Worm (Caenorhabditis elegans): ENCODE data around the gene sru-44.

Gene sru-44

DNA sequence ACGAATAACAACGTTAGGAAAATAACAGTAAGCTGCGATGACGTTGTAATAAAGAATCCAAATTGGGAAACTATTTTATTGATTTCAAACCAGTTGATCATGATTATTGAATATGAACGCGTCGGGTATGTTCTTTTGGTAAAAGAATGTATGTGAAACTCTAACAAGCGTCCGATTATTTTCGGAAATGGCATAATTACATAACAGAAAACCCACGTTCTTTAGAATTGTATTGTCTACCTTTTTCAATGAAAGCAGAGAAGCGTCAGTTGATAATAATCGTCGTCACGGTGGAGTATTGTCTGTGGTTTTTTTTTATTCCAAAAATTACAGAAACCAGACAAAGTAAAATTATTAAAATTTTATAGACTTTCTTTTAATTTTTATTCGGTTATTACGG is 12.7 kb downstream of the sru-44 start, which contains the start of gene str-14 (continued):
- no peak for TF ChIP-seq bed-1 (GFP tag; IDR thresholded peaks at IDR 0.05)
- no peak for TF ChIP-seq ceh-91 (GFP tag; IDR thresholded peaks at IDR 0.05)

DNA sequence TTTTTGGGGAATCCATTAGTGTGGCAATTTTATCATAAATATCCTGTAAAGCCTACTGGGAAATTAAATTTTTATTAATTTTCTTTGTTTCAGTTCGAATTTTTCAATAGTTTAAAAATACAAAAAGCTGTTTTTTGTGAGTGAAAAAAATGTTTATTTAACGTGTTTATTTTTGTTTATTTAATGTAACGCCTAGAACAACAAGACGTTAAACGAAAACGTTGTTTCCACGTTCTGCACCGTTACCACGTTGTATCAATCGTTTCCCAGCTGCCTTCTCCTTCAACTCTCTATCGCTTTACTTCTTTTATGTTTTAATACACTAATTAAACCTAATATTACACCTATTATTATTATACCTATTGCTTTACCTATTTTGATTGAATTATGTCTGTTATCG is 20.0 kb downstream of the sru-44 start, which contains the start of gene T08G3.13:
T08G3.13 (plus strand) TSS at position 301 of the 400 bp plus-strand sequence.
- TF ChIP-seq snpc-1.3 (tag; optimal IDR thresholded peaks at IDR 0.05; ENCODE audit: insufficient read depth) (no peak), Y53F4B.3 (GFP tag; IDR thresholded peaks at IDR 0.05) (no peak)

ce11 chrV:16446191-16446590 is 21.5 kb downstream of the sru-44 start:
- TF ChIP-seq chd-7 (tag; optimal IDR thresholded peaks at IDR 0.05) (no peak), cebp-2 (GFP tag; IDR thresholded peaks at IDR 0.05) (no peak), mcd-1 (GFP tag; IDR thresholded peaks at IDR 0.05) (no peak), akir-1 (GFP tag; optimal IDR thresholded peaks at IDR 0.05) (no peak), hlh-26 (GFP tag; conservative IDR thresholded peaks at IDR 0.05) (no peak), T07F8.4 (tag; optimal IDR thresholded peaks at IDR 0.05) (no peak), bed-1 (GFP tag; IDR thresholded peaks at IDR 0.05) (no peak), B0019.2 (GFP tag; conservative IDR thresholded peaks at IDR 0.05) (no peak), madf-10 (tag; optimal IDR thresholded peaks at IDR 0.05) (no peak), madf-3 (GFP tag; IDR thresholded peaks at IDR 0.05) (no peak), Y56A3A.18 (GFP tag; IDR thresholded peaks at IDR 0.05) (no peak), snpc-1.1 (tag; optimal IDR thresholded peaks at IDR 0.05; ENCODE audit: insufficient read depth) (no peak), lsl-1 (GFP tag; optimal IDR thresholded peaks at IDR 0.05) (no peak), zim-3 (tag; optimal IDR thresholded peaks at IDR 0.05) (no peak), B0035.1 (tag; optimal IDR thresholded peaks at IDR 0.05) (no peak)

ce11 chrV:16445676-16446075 is 22.1 kb downstream of the sru-44 start, which contains the start of gene T08G3.6:
T08G3.6 (plus strand) TSS chrV:16445976.
- TF ChIP-seq ceh-100 (GFP tag; IDR thresholded peaks at IDR 0.05): no peak
- no peak for TF ChIP-seq B0035.1 (tag; optimal IDR thresholded peaks at IDR 0.05)

DNA sequence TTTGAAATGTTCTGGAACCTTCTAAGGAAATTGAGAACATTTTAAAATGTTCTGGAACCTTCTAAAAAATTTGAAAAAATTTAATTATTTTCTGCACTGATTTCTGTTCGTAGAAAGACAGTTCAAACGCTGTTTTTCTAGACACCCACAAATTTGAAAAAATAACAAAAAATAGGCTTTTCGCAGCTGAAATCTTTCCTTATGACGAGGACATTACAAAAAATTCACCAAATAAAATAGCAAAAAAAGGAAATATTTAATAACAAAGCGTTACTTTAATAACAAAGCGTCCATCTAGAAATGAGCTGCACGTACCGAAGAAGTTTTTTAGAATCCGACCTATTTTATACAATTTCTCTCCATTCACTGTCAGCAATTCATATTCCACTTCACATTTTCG is 24.1 kb downstream of the sru-44 start, which contains the start of gene srh-141:
srh-141 (plus strand) TSS at position 301 of the 400 bp plus-strand sequence.
- TF ChIP-seq ztf-3 (GFP tag; optimal IDR thresholded peaks at IDR 0.05) (no peak), ztf-25 (GFP tag; IDR thresholded peaks at IDR 0.05) (no peak), B0261.1 (tag; optimal IDR thresholded peaks at IDR 0.05) (no peak), B0019.2 (GFP tag; conservative IDR thresholded peaks at IDR 0.05) (no peak), snpc-1.1 (tag; optimal IDR thresholded peaks at IDR 0.05; ENCODE audit: insufficient read depth) (no peak), rec-8 (tag; optimal IDR thresholded peaks at IDR 0.05) (no peak), him-1 (tag; optimal IDR thresholded peaks at IDR 0.05) (no peak), somi-1 (GFP tag; optimal IDR thresholded peaks at IDR 0.05) (no peak), dpff-1 (tag; optimal IDR thresholded peaks at IDR 0.05) (no peak), cebp-2 (GFP tag; IDR thresholded peaks at IDR 0.05) (no peak), lin-35 (GFP tag; optimal IDR thresholded peaks at IDR 0.05) (no peak)

DNA sequence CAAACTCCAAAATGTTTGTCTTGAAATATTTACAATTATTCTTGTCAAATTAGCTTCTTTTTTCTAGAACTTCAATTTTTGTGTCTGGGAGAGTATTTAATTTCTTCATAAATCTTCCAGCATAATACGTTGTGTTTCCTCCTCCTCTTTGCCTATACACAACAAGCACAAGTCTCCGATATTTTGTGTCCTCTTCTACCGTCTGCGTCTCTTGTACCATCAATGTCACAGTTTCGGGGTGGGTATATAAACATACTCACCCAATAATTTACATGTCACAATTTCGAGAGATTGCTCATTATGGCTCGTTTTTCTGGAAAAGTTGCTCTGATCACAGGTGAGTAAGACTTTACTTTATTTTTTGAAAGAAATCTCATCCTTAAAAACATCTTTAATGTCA is 30.2 kb downstream of the sru-44 start, which contains the start of gene F26D2.15:
F26D2.15 (plus strand) TSS at position 301 of the 400 bp plus-strand sequence.
- TF ChIP-seq ekl-4 (GFP tag; IDR thresholded peaks at IDR 0.05) (no peak), die-1 (tag; optimal IDR thresholded peaks at IDR 0.05) (no peak), ets-4 (GFP tag; optimal IDR thresholded peaks at IDR 0.05) (no peak), K12H6.12 (tag; optimal IDR thresholded peaks at IDR 0.05) (no peak), hsf-1 (GFP tag; IDR thresholded peaks at IDR 0.05) (no peak), egl-18 (GFP tag; IDR thresholded peaks at IDR 0.05) (no peak), aptf-3 (GFP tag; IDR thresholded peaks at IDR 0.05) (no peak), snpc-4 (GFP tag; optimal IDR thresholded peaks at IDR 0.05) (no peak), snpc-4 (tag; optimal IDR thresholded peaks at IDR 0.05) (no peak), ccch-3 (GFP tag; optimal IDR thresholded peaks at IDR 0.05) (no peak), lir-1 (GFP tag; conservative IDR thresholded peaks at IDR 0.05) (no peak), zfh-2 (GFP tag; conservative IDR thresholded peaks at IDR 0.05) (no peak), attf-3 (GFP tag; conservative IDR thresholded peaks at IDR 0.05) (no peak), ztf-28 (GFP tag; IDR thresholded peaks at IDR 0.05) (no peak)

Data from whole organism, young adult.